Fruit fly (Drosophila melanogaster) whole organism, embryonic: ENCODE measurements around the gene CG5068.

Experiments used
- Aef1 ChIP-seq: fragments of 200-800 bp; sonication (Bioruptor generic); IDR thresholded peaks from 3 replicates; pipeline ENCODE4 v1.3.6; 2022; ENCODE audit warnings: missing biosample characterization, missing genetic modification characterization
- Antp ChIP-seq: fragments of 200-800 bp; sonication (Bioruptor generic); optimal IDR thresholded peaks from 3 replicates; lab custom pipeline; 2016; ENCODE audit warnings: missing biosample characterization, missing genetic modification characterization
- Atf-2 ChIP-seq: fragments of 200-800 bp; sonication (Bioruptor generic); optimal IDR thresholded peaks from 2 replicates; lab custom pipeline; 2016; ENCODE audit warnings: missing biosample characterization, missing genetic modification characterization
- CG10979 ChIP-seq: fragments of 200-800 bp; sonication (Bioruptor generic); optimal IDR thresholded peaks from 2 replicates; lab custom pipeline; 2018; ENCODE audit warnings: missing biosample characterization, mild to moderate bottlenecking, missing genetic modification characterization, moderate library complexity
- CG12236 ChIP-seq: fragments of 200-800 bp; sonication (Bioruptor generic); optimal IDR thresholded peaks from 2 replicates; lab custom pipeline; 2016; ENCODE audit warnings: missing biosample characterization, missing genetic modification characterization
- CG12299 ChIP-seq: fragments of 200-800 bp; sonication (Bioruptor generic); optimal IDR thresholded peaks from 2 replicates; lab custom pipeline; 2018; ENCODE audit warnings: missing biosample characterization, mild to moderate bottlenecking, missing genetic modification characterization
- CG13624 ChIP-seq: fragments of 200-800 bp; sonication (Bioruptor generic); optimal IDR thresholded peaks from 2 replicates; lab custom pipeline; 2016; ENCODE audit warnings: missing biosample characterization, missing genetic modification characterization
- CG15514 ChIP-seq: fragments of 200-800 bp; sonication (Bioruptor generic); optimal IDR thresholded peaks from 3 replicates; lab custom pipeline; 2017; ENCODE audit warnings: missing biosample characterization, missing genetic modification characterization, mild to moderate bottlenecking, moderate library complexity, missing genetic modification reagents
- CG16863 ChIP-seq: fragments of 200-800 bp; sonication (Bioruptor generic); optimal IDR thresholded peaks from 3 replicates; lab custom pipeline; 2016; ENCODE audit warnings: missing biosample characterization, missing genetic modification characterization
- CG18764 ChIP-seq: fragments of 200-800 bp; sonication (Bioruptor generic); optimal IDR thresholded peaks from 3 replicates; lab custom pipeline; 2016; ENCODE audit warnings: missing biosample characterization, missing genetic modification characterization
- CG2678 ChIP-seq: fragments of 200-800 bp; sonication (Bioruptor generic); optimal IDR thresholded peaks from 3 replicates; lab custom pipeline; 2019; ENCODE audit warnings: missing biosample characterization, mild to moderate bottlenecking, missing genetic modification characterization, moderate library complexity
- CG30020 ChIP-seq: fragments of 200-800 bp; optimal IDR thresholded peaks from 2 replicates; lab custom pipeline; 2019; ENCODE audit warnings: missing biosample characterization, mild to moderate bottlenecking, missing genetic modification characterization, moderate library complexity
- CG3163 ChIP-seq: fragments of 200-800 bp; sonication (Bioruptor generic); optimal IDR thresholded peaks from 3 replicates; lab custom pipeline; 2016; ENCODE audit warnings: missing biosample characterization, missing genetic modification characterization
- CG32772 ChIP-seq: fragments of 200-800 bp; sonication (Bioruptor generic); IDR thresholded peaks from 2 replicates; pipeline ENCODE4 v1.3.6; 2022; ENCODE audit warnings: missing biosample characterization, missing genetic modification characterization
- CG33557 ChIP-seq: fragments of 200-800 bp; sonication (Bioruptor generic); optimal IDR thresholded peaks from 2 replicates; lab custom pipeline; 2019; ENCODE audit warnings: missing biosample characterization, mild to moderate bottlenecking, missing genetic modification characterization, moderate library complexity
- CG3407 ChIP-seq: fragments of 200-800 bp; sonication (Bioruptor generic); optimal IDR thresholded peaks from 2 replicates; lab custom pipeline; 2018; ENCODE audit warnings: missing biosample characterization, mild to moderate bottlenecking, missing genetic modification characterization
- CG4617 ChIP-seq: fragments of 200-800 bp; sonication (Bioruptor generic); optimal IDR thresholded peaks from 3 replicates; lab custom pipeline; 2016; ENCODE audit warnings: missing biosample characterization, missing genetic modification characterization, borderline replicate concordance
- CG4854 ChIP-seq: fragments of 200-800 bp; sonication (Bioruptor generic); optimal IDR thresholded peaks from 2 replicates; lab custom pipeline; 2016; ENCODE audit warnings: missing biosample characterization, missing genetic modification characterization, inconsistent platforms
- CG6272 ChIP-seq: fragments of 200-800 bp; sonication (Bioruptor generic); IDR thresholded peaks from 2 replicates; pipeline ENCODE4 v1.3.6; 2022; ENCODE audit warnings: missing biosample characterization, missing genetic modification characterization
- CG7963 ChIP-seq: fragments of 200-800 bp; sonication (Bioruptor generic); IDR thresholded peaks from 3 replicates; pipeline ENCODE4 v1.3.6; 2022; ENCODE audit warnings: missing biosample characterization, missing genetic modification characterization; ENCODE audit not compliant: partially characterized antibody
- CG9727 ChIP-seq: fragments of 200-800 bp; sonication (Bioruptor generic); optimal IDR thresholded peaks from 3 replicates; lab custom pipeline; 2017; ENCODE audit warnings: missing biosample characterization, mild to moderate bottlenecking, missing genetic modification characterization
- Camta ChIP-seq: fragments of 200-800 bp; sonication (Bioruptor generic); optimal IDR thresholded peaks from 2 replicates; lab custom pipeline; 2016; ENCODE audit warnings: missing biosample characterization, missing genetic modification characterization
- D19A ChIP-seq: fragments of 200-800 bp; optimal IDR thresholded peaks from 3 replicates; lab custom pipeline; 2019; ENCODE audit warnings: missing biosample characterization, mild to moderate bottlenecking, missing genetic modification characterization, moderate library complexity
- Dip3 ChIP-seq: fragments of 200-800 bp; sonication (Bioruptor generic); optimal IDR thresholded peaks from 3 replicates; lab custom pipeline; 2016; ENCODE audit warnings: missing biosample characterization, missing genetic modification characterization
- Gug ChIP-seq: fragments of 200-800 bp; sonication (Bioruptor generic); IDR thresholded peaks from 4 replicates; pipeline ENCODE4 v1.3.6; 2022; ENCODE audit warnings: missing biosample characterization, missing genetic modification characterization
- Hr51 ChIP-seq, 2 experiments: fragments of 200-800 bp; sonication (Bioruptor generic); optimal IDR thresholded peaks; 2 replicates in 1 of 2; 3 replicates in 1 of 2; lab custom pipeline; 2016 to 2018; ENCODE audit warnings: missing biosample characterization in 2 of 2, missing genetic modification characterization in 2 of 2, mild to moderate bottlenecking in 1 of 2, moderate library complexity in 1 of 2
- Myb ChIP-seq: fragments of 200-800 bp; sonication (Bioruptor generic); optimal IDR thresholded peaks from 2 replicates; lab custom pipeline; 2016; ENCODE audit warnings: missing biosample characterization, missing genetic modification characterization
- Oaz ChIP-seq: fragments of 200-800 bp; sonication (Bioruptor generic); IDR thresholded peaks from 2 replicates; pipeline ENCODE4 v1.3.6; 2022; ENCODE audit warnings: missing biosample characterization, missing genetic modification characterization
- Pdp1 ChIP-seq, 2 experiments: fragments of 200-800 bp; sonication (Bioruptor generic); optimal IDR thresholded peaks; 3 replicates each; lab custom pipeline; 2016; ENCODE audit warnings: missing biosample characterization in 2 of 2, missing genetic modification characterization in 2 of 2, mild to moderate bottlenecking in 1 of 2, moderate library complexity in 1 of 2
- Sry-β ChIP-seq: fragments of 200-800 bp; sonication (Bioruptor generic); optimal IDR thresholded peaks from 2 replicates; lab custom pipeline; 2018; ENCODE audit warnings: missing biosample characterization, mild to moderate bottlenecking, missing genetic modification characterization, moderate library complexity
- cad ChIP-seq: fragments of >200 bp; optimal IDR thresholded peaks from 2 replicates; lab custom pipeline; 2017; ENCODE audit warnings: missing biosample characterization, missing genetic modification characterization
- cas ChIP-seq: fragments of 200-800 bp; sonication (Bioruptor generic); IDR thresholded peaks from 2 replicates; pipeline ENCODE4 v1.3.6; 2022; ENCODE audit warnings: missing biosample characterization, missing genetic modification characterization
- cwo ChIP-seq: fragments of 200-800 bp; sonication (Bioruptor generic); optimal IDR thresholded peaks from 3 replicates; lab custom pipeline; 2017; ENCODE audit warnings: missing biosample characterization, missing genetic modification characterization, mild to moderate bottlenecking, moderate library complexity, missing genetic modification reagents
- da ChIP-seq: fragments of 200-800 bp; sonication (Bioruptor generic); optimal IDR thresholded peaks from 2 replicates; lab custom pipeline; 2016; ENCODE audit warnings: missing biosample characterization, missing genetic modification characterization
- danr ChIP-seq: fragments of 200-800 bp; sonication (Bioruptor generic); IDR thresholded peaks from 2 replicates; pipeline ENCODE4 v1.3.6; 2022; ENCODE audit warnings: missing biosample characterization, missing genetic modification characterization
- disco-r ChIP-seq: fragments of 200-800 bp; sonication (Bioruptor generic); optimal IDR thresholded peaks from 2 replicates; lab custom pipeline; 2016; ENCODE audit warnings: missing biosample characterization, missing genetic modification characterization
- dpn ChIP-seq, 2 experiments: fragments of 200-800 bp; sonication (Bioruptor generic); optimal IDR thresholded peaks; 3 replicates each; lab custom pipeline; 2016; ENCODE audit warnings: missing biosample characterization in 2 of 2, missing genetic modification characterization in 2 of 2
- esg ChIP-seq: fragments of 200-800 bp; sonication (Bioruptor generic); conservative IDR thresholded peaks from 2 replicates; pipeline ENCODE4 v1.3.6; 2022; ENCODE audit warnings: missing biosample characterization, missing genetic modification characterization
- ftz-f1 ChIP-seq: fragments of 200-800 bp; sonication (Bioruptor generic); optimal IDR thresholded peaks from 2 replicates; lab custom pipeline; 2016; ENCODE audit warnings: missing biosample characterization, missing genetic modification characterization
- gcm ChIP-seq: fragments of 200-800 bp; sonication (Bioruptor generic); optimal IDR thresholded peaks from 2 replicates; lab custom pipeline; 2019; ENCODE audit warnings: missing biosample characterization, mild to moderate bottlenecking, missing genetic modification characterization, moderate library complexity
- gsb ChIP-seq: fragments of 200-800 bp; sonication (Bioruptor generic); IDR thresholded peaks from 2 replicates; pipeline ENCODE4 v1.3.6; 2022; ENCODE audit warnings: missing biosample characterization, missing genetic modification characterization
- her ChIP-seq: fragments of 200-800 bp; sonication (Bioruptor generic); optimal IDR thresholded peaks from 2 replicates; lab custom pipeline; 2016; ENCODE audit warnings: missing biosample characterization, missing genetic modification characterization
- onecut ChIP-seq: fragments of 200-800 bp; sonication (Bioruptor generic); IDR thresholded peaks from 2 replicates; pipeline ENCODE4 v1.3.6; 2022; ENCODE audit warnings: missing biosample characterization, missing genetic modification characterization
- pan ChIP-seq, 4 experiments: fragments of >200 bp in 3 of 4; fragments of 200-800 bp in 1 of 4; sonication (Bioruptor generic) in 1 of 4; optimal IDR thresholded peaks in 3 of 4; IDR thresholded peaks in 1 of 4; 2 replicates each; pipeline versions ENCODE4 v1.3.6 to Lab custom; 2017 to 2022; ENCODE audit warnings: missing biosample characterization in 2 of 4, missing genetic modification characterization in 2 of 4, mixed read lengths in 1 of 4
- ro ChIP-seq: fragments of 200-800 bp; sonication (Bioruptor generic); IDR thresholded peaks from 2 replicates; pipeline ENCODE4 v1.3.6; 2022; ENCODE audit warnings: missing biosample characterization, missing genetic modification characterization
- run ChIP-seq: fragments of 200-800 bp; sonication (Bioruptor generic); optimal IDR thresholded peaks from 3 replicates; lab custom pipeline; 2018; ENCODE audit warnings: missing biosample characterization, mild to moderate bottlenecking, missing genetic modification characterization
- sens ChIP-seq: fragments of 200-800 bp; sonication (Bioruptor generic); peaks from one replicate; lab custom pipeline; 2016; ENCODE audit warnings: missing biosample characterization, missing genetic modification characterization
- sqz ChIP-seq: fragments of 200-800 bp; sonication (Bioruptor generic); optimal IDR thresholded peaks from 3 replicates; lab custom pipeline; 2018; ENCODE audit warnings: missing biosample characterization, mild to moderate bottlenecking, missing genetic modification characterization
- ssp ChIP-seq: fragments of 200-800 bp; sonication (Bioruptor generic); IDR thresholded peaks from 2 replicates; pipeline ENCODE4 v1.3.6; 2022; ENCODE audit warnings: missing biosample characterization, missing genetic modification characterization
- toy ChIP-seq: fragments of 200-800 bp; sonication (Bioruptor generic); IDR thresholded peaks from 2 replicates; pipeline ENCODE4 v1.3.6; 2022; ENCODE audit warnings: missing biosample characterization, missing genetic modification characterization
- twi ChIP-seq: fragments of 200-800 bp; optimal IDR thresholded peaks from 2 replicates; lab custom pipeline; 2019; ENCODE audit warnings: missing biosample characterization, mild to moderate bottlenecking, missing genetic modification characterization, moderate library complexity
- zfh2 ChIP-seq: fragments of 200-800 bp; sonication (Bioruptor generic); optimal IDR thresholded peaks from 2 replicates; lab custom pipeline; 2016; ENCODE audit warnings: missing biosample characterization, missing genetic modification characterization

CG5068 gene

dm6 chr3L:8956669-8957068 lies 29.8 kb upstream of the CG5068 start, which contains the start of gene mRpL12 (continued):
- TF ChIP-seq Pdp1 (GFP tag; optimal IDR thresholded peaks at IDR 0.05; lab: Kevin White, UChicago) = peak in 1 of 2 experiments; percentile 98
- no peak for TF ChIP-seq CG3407
- no peak for TF ChIP-seq Hr51 (GFP tag; optimal IDR thresholded peaks at IDR 0.05; lab: Kevin White, UChicago)
- no peak for TF ChIP-seq Gug
- TF ChIP-seq CG10979 (tag; lab: Kevin White, UChicago) = no peak
- TF ChIP-seq disco-r (GFP tag; lab: Kevin White, UChicago) = no peak
- no peak for TF ChIP-seq Camta (GFP tag; lab: Kevin White, UChicago)
- TF ChIP-seq cad (GFP tag; lab: Kevin White, UChicago) = no peak
- no peak for TF ChIP-seq run (tag; lab: Kevin White, UChicago)
- TF ChIP-seq CG13624 (GFP tag; lab: Kevin White, UChicago) = no peak
- no peak for TF ChIP-seq pan (optimal IDR thresholded peaks at IDR 0.05; lab: Kevin White, UChicago)
- TF ChIP-seq pan (GFP tag; optimal IDR thresholded peaks at IDR 0.05 in 1 of 2, IDR thresholded peaks at IDR 0.05 in 1 of 2) = no peak
- TF ChIP-seq CG3163 (GFP tag; lab: Kevin White, UChicago) = no peak
- no peak for TF ChIP-seq onecut (GFP tag; lab: Robert Waterston, UW)
- no peak for TF ChIP-seq danr (GFP tag; lab: Robert Waterston, UW)
- no peak for TF ChIP-seq Aef1
- peak; percentile 91 for TF ChIP-seq Myb (GFP tag; lab: Kevin White, UChicago)
- TF ChIP-seq Atf-2 (GFP tag; lab: Kevin White, UChicago) = no peak
- TF ChIP-seq zfh2 = no peak
- TF ChIP-seq Sry-β (GFP tag; lab: Kevin White, UChicago) = no peak
- no peak for TF ChIP-seq CG4854
- no peak for TF ChIP-seq Dip3 (GFP tag; lab: Kevin White, UChicago)
- TF ChIP-seq CG33557 = no peak
- no peak for TF ChIP-seq esg (GFP tag; lab: Robert Waterston, UW)
- no peak for TF ChIP-seq ssp (GFP tag; lab: Robert Waterston, UW)
- TF ChIP-seq Antp (GFP tag; lab: Kevin White, UChicago) = no peak
- no peak for TF ChIP-seq ro (GFP tag; lab: Robert Waterston, UW)
- TF ChIP-seq CG12299 (tag; lab: Kevin White, UChicago) = no peak
- TF ChIP-seq CG30020 = no peak
- TF ChIP-seq CG16863 (GFP tag; lab: Kevin White, UChicago) = no peak
- TF ChIP-seq sqz (GFP tag; lab: Kevin White, UChicago) = no peak
- TF ChIP-seq CG4617 (GFP tag; lab: Kevin White, UChicago) = peak; percentile 42
- no peak for TF ChIP-seq D19A (tag; lab: Kevin White, UChicago)
- no peak for TF ChIP-seq CG2678
- no peak for TF ChIP-seq her
- TF ChIP-seq CG6272 (GFP tag; lab: Robert Waterston, UW) = no peak
- peak; percentile 40 for TF ChIP-seq sens
- peak; percentile 44 for TF ChIP-seq CG15514 (GFP tag; lab: Kevin White, UChicago)
- TF ChIP-seq CG9727 (GFP tag; lab: Kevin White, UChicago) = no peak
- no peak for TF ChIP-seq dpn (GFP tag; optimal IDR thresholded peaks at IDR 0.05; lab: Kevin White, UChicago)
- TF ChIP-seq CG7963 (GFP tag; lab: Robert Waterston, UW) = peak; percentile 35; the same call in 1 of the 3 replicates
- no peak for TF ChIP-seq ftz-f1 (GFP tag; lab: Kevin White, UChicago)
- TF ChIP-seq Oaz = no peak
- TF ChIP-seq CG12236 (GFP tag; lab: Kevin White, UChicago) = no peak
- no peak for TF ChIP-seq gsb (GFP tag; lab: Robert Waterston, UW)
- TF ChIP-seq da (GFP tag; lab: Kevin White, UChicago) = no peak
- TF ChIP-seq twi (tag; lab: Kevin White, UChicago) = peak; percentile 14
- TF ChIP-seq gcm (GFP tag; lab: Kevin White, UChicago) = no peak
- TF ChIP-seq CG18764 (GFP tag; lab: Kevin White, UChicago) = no peak
- TF ChIP-seq cas = no peak
- TF ChIP-seq CG32772 (GFP tag; lab: Robert Waterston, UW) = no peak
- no peak for TF ChIP-seq toy
- TF ChIP-seq cwo (GFP tag; lab: Kevin White, UChicago) = no peak
